Fruit fly (Drosophila melanogaster) whole organism, wandering third instar larva: Measurements from ENCODE around the gene RpS4.

Source experiments
- CG32264 ChIP-seq: fragments of 200-800 bp; sonication (Bioruptor generic); optimal IDR thresholded peaks from 2 replicates; lab custom pipeline; 2016; ENCODE audit warnings: missing biosample characterization, missing genetic modification characterization
- Hr78 ChIP-seq: fragments of >200 bp; optimal IDR thresholded peaks from 2 replicates; lab custom pipeline; 2017; ENCODE audit warnings: missing biosample characterization, missing genetic modification characterization
- Rel ChIP-seq, 2 experiments: fragments of 200-800 bp; sonication (Bioruptor generic) in 1 of 2; optimal IDR thresholded peaks; 2 replicates in 1 of 2; 3 replicates in 1 of 2; lab custom pipeline; 2016 to 2019; ENCODE audit warnings: mild to moderate bottlenecking in 2 of 2, missing biosample characterization in 2 of 2, missing genetic modification characterization in 2 of 2, moderate library complexity in 1 of 2
- sv ChIP-seq: fragments of 200-800 bp; sonication (Bioruptor generic); optimal IDR thresholded peaks from 3 replicates; lab custom pipeline; 2016; ENCODE audit warnings: missing biosample characterization, missing genetic modification characterization

dm6 chr3L:13040849-13041248 lies 707 bp upstream of the RpS4 start:
- no peak for TF ChIP-seq Rel (GFP tag; optimal IDR thresholded peaks at IDR 0.05; lab: Kevin White, UChicago)
- no peak for TF ChIP-seq Rel (tag; optimal IDR thresholded peaks at IDR 0.05; lab: Kevin White, UChicago)
- TF ChIP-seq CG32264: no peak
- TF ChIP-seq sv (GFP tag; lab: Kevin White, UChicago): no peak
- TF ChIP-seq Hr78: no peak
